Fruit fly (Drosophila melanogaster) whole organism, pupa: ENCODE measurements around the gene vls.

Experiments used
- CG12605 ChIP-seq: fragments of 200-800 bp; sonication (Bioruptor generic); IDR thresholded peaks from 2 replicates; pipeline ENCODE4 v1.3.6; 2022; ENCODE audit warnings: missing biosample characterization, missing genetic modification characterization
- CG13204 ChIP-seq: fragments of 200-800 bp; sonication (Bioruptor generic); optimal IDR thresholded peaks from 2 replicates; lab custom pipeline; 2018; ENCODE audit warnings: missing biosample characterization, mild to moderate bottlenecking, missing genetic modification characterization, moderate library complexity
- CG14655 ChIP-seq: fragments of 200-800 bp; sonication (Bioruptor generic); optimal IDR thresholded peaks from 3 replicates; lab custom pipeline; 2017; ENCODE audit warnings: mild to moderate bottlenecking, missing biosample characterization, missing genetic modification reagents, missing genetic modification characterization
- CG17806 ChIP-seq: fragments of 200-800 bp; sonication (Bioruptor generic); optimal IDR thresholded peaks from 2 replicates; lab custom pipeline; 2018; ENCODE audit warnings: missing biosample characterization, mild to moderate bottlenecking, missing genetic modification characterization, moderate library complexity
- CG32121 ChIP-seq: fragments of 200-800 bp; sonication (Bioruptor generic); IDR thresholded peaks from 2 replicates; pipeline ENCODE4 v1.3.6; 2022; ENCODE audit warnings: missing biosample characterization, missing genetic modification characterization
- CG34367 ChIP-seq: fragments of 200-800 bp; sonication (Bioruptor generic); optimal IDR thresholded peaks from 2 replicates; lab custom pipeline; 2018; ENCODE audit warnings: missing biosample characterization, mild to moderate bottlenecking, missing genetic modification characterization
- CG4496 ChIP-seq: fragments of 200-800 bp; sonication (Bioruptor generic); IDR thresholded peaks from 3 replicates; pipeline ENCODE4 v1.3.6; 2022; ENCODE audit warnings: missing biosample characterization, missing genetic modification characterization
- CG8159 ChIP-seq: fragments of 200-800 bp; sonication (Bioruptor generic); optimal IDR thresholded peaks from 3 replicates; lab custom pipeline; 2018; ENCODE audit warnings: missing biosample characterization, mild to moderate bottlenecking, missing genetic modification characterization, moderate library complexity
- EcR ChIP-seq: fragments of 200-800 bp; sonication (Bioruptor generic); optimal IDR thresholded peaks from 3 replicates; lab custom pipeline; 2019; ENCODE audit warnings: missing biosample characterization, missing genetic modification characterization, mild to moderate bottlenecking, moderate library complexity, missing genetic modification reagents
- Pif1B ChIP-seq: fragments of 200-800 bp; sonication (Bioruptor generic); optimal IDR thresholded peaks from 3 replicates; lab custom pipeline; 2016; ENCODE audit warnings: missing biosample characterization, missing genetic modification characterization
- fd96Ca ChIP-seq: fragments of 200-800 bp; sonication (Bioruptor generic); IDR thresholded peaks from 3 replicates; pipeline ENCODE4 v1.3.6; 2022; ENCODE audit warnings: missing biosample characterization, missing genetic modification characterization
- gl ChIP-seq: fragments of 200-800 bp; sonication (Bioruptor generic); optimal IDR thresholded peaks from 2 replicates; lab custom pipeline; 2018; ENCODE audit warnings: missing biosample characterization, mild to moderate bottlenecking, missing genetic modification characterization
- rn ChIP-seq: fragments of 200-800 bp; sonication (Bioruptor generic); IDR thresholded peaks from 2 replicates; pipeline ENCODE4 v1.3.6; 2022; ENCODE audit warnings: missing biosample characterization, missing genetic modification characterization

dm6 chr2L:20057391-20057790 is 8.1 kb downstream of the vls start:
- TF ChIP-seq CG34367 (tag; lab: Kevin White, UChicago) (no peak), CG4496 (GFP tag; lab: Robert Waterston, UW) (no peak), CG12605 (GFP tag; lab: Robert Waterston, UW) (no peak), CG14655 (no peak), CG13204 (no peak), gl (tag; lab: Kevin White, UChicago) (no peak), CG8159 (no peak), EcR (GFP tag; lab: Kevin White, UChicago) (no peak), rn (GFP tag; lab: Robert Waterston, UW) (no peak), fd96Ca (GFP tag; lab: Robert Waterston, UW) (no peak), Pif1B (no peak), CG32121 (GFP tag; lab: Robert Waterston, UW) (no peak), CG17806 (tag; lab: Kevin White, UChicago) (no peak)
